Worm (Caenorhabditis elegans) whole organism, L1 larva: ENCODE measurements around the gene C17G1.14.

Source experiments
- Y116A8C.19 ChIP-seq: sonication (generic microtip); optimal IDR thresholded peaks from 2 replicates; lab custom pipeline; 2016; ENCODE audit warnings: missing compliant biosample characterization, missing genetic modification characterization, borderline replicate concordance
- aha-1 ChIP-seq: fragments of 150-350 bp; optimal IDR thresholded peaks from 2 replicates; lab custom pipeline; 2014; ENCODE audit warnings: missing biosample characterization, missing genetic modification characterization
- ama-1 ChIP-seq: fragments of 150-350 bp; optimal IDR thresholded peaks from 2 replicates; lab custom pipeline; 2014
- blmp-1 ChIP-seq: fragments of 150-350 bp; optimal IDR thresholded peaks from 2 replicates; lab custom pipeline; 2014; ENCODE audit warnings: missing biosample characterization, missing genetic modification characterization
- ceh-82 ChIP-seq, 3 experiments: fragments of 150-350 bp in 1 of 3; sonication (generic microtip) in 2 of 3; optimal IDR thresholded peaks; 2 replicates each; lab custom pipeline; 2014 to 2017; ENCODE audit warnings: missing biosample characterization in 3 of 3, missing genetic modification characterization in 3 of 3
- dpl-1 ChIP-seq, 3 experiments: fragments of 150-350 bp in 2 of 3; sonication (generic microtip) in 1 of 3; optimal IDR thresholded peaks; 2 replicates each; lab custom pipeline; 2014 to 2017; ENCODE audit warnings: missing biosample characterization in 3 of 3, missing genetic modification characterization in 3 of 3, missing genetic modification reagents in 3 of 3
- efl-1 ChIP-seq, 4 experiments: fragments of 150-350 bp; optimal IDR thresholded peaks in 3 of 4; peaks in 1 of 4; 1 replicate in 1 of 4; 2 replicates in 3 of 4; lab custom pipeline; 2014; ENCODE audit warnings: missing biosample characterization in 2 of 4, missing genetic modification characterization in 2 of 4, missing genetic modification reagents in 2 of 4
- elt-2 ChIP-seq: sonication (generic microtip); optimal IDR thresholded peaks from 2 replicates; lab custom pipeline; 2016; ENCODE audit warnings: missing genetic modification characterization, mild to moderate bottlenecking, inconsistent platforms, missing compliant biosample characterization, missing genetic modification reagents
- elt-3 ChIP-seq, 6 experiments: fragments of 150-350 bp in 1 of 6; sonication (generic microtip); optimal IDR thresholded peaks; 2 replicates each; lab custom pipeline; 2017 to 2018; ENCODE audit warnings: missing biosample characterization in 6 of 6, missing genetic modification characterization in 6 of 6, inconsistent platforms in 1 of 6
- grh-1 ChIP-seq: fragments of 200-800 bp; sonication (Bioruptor generic); IDR thresholded peaks from 2 replicates; pipeline ENCODE4 v1.3.6; 2022; ENCODE audit warnings: missing genetic modification reagents, missing genetic modification characterization, missing compliant biosample characterization
- hlh-17 ChIP-seq: fragments of 200-800 bp; sonication (Bioruptor generic); optimal IDR thresholded peaks from 2 replicates; lab custom pipeline; 2018; ENCODE audit warnings: missing genetic modification characterization, mild to moderate bottlenecking, missing compliant biosample characterization, moderate library complexity, borderline replicate concordance
- lin-14 ChIP-seq: fragments of 200-800 bp; sonication (Bioruptor generic); optimal IDR thresholded peaks from 2 replicates; lab custom pipeline; 2018; ENCODE audit warnings: mild to moderate bottlenecking, missing genetic modification characterization, moderate library complexity, missing compliant biosample characterization
- lin-15B ChIP-seq: fragments of 150-350 bp; sonication (generic microtip); optimal IDR thresholded peaks from 3 replicates; lab custom pipeline; 2014; ENCODE audit warnings: missing biosample characterization, missing genetic modification characterization
- lin-39 ChIP-seq: fragments of 150-350 bp; optimal IDR thresholded peaks from 2 replicates; lab custom pipeline; 2014; ENCODE audit warnings: missing biosample characterization, missing genetic modification reagents, missing genetic modification characterization
- lsy-2 ChIP-seq, 2 experiments: fragments of 150-350 bp; optimal IDR thresholded peaks; 2 replicates each; lab custom pipeline; 2014; ENCODE audit warnings: missing biosample characterization in 2 of 2, missing genetic modification characterization in 2 of 2
- mep-1 ChIP-seq: fragments of 150-350 bp; optimal IDR thresholded peaks from 2 replicates; lab custom pipeline; 2014; ENCODE audit warnings: missing biosample characterization, missing genetic modification characterization
- nhr-19 ChIP-seq: fragments of 200-800 bp; sonication (Bioruptor generic); conservative IDR thresholded peaks from 2 replicates; pipeline ENCODE4 v1.3.6; 2022; ENCODE audit warnings: missing genetic modification characterization, missing compliant biosample characterization
- nhr-20 ChIP-seq: sonication (generic microtip); optimal IDR thresholded peaks from 2 replicates; lab custom pipeline; 2016; ENCODE audit warnings: mild to moderate bottlenecking, missing genetic modification characterization, missing compliant biosample characterization
- nhr-71 ChIP-seq: sonication (generic microtip); optimal IDR thresholded peaks from 2 replicates; lab custom pipeline; 2016; ENCODE audit warnings: mild to moderate bottlenecking, missing genetic modification characterization, moderate library complexity, missing compliant biosample characterization
- nhr-84 ChIP-seq: sonication (generic microtip); optimal IDR thresholded peaks from 2 replicates; lab custom pipeline; 2017; ENCODE audit warnings: missing biosample characterization, missing genetic modification characterization
- nhr-90 ChIP-seq: sonication (generic microtip); optimal IDR thresholded peaks from 2 replicates; lab custom pipeline; 2016; ENCODE audit warnings: mild to moderate bottlenecking, missing genetic modification characterization, missing compliant biosample characterization; ENCODE audit not compliant: poor library complexity
- rnt-1 ChIP-seq: sonication (generic microtip); optimal IDR thresholded peaks from 2 replicates; lab custom pipeline; 2016; ENCODE audit warnings: mild to moderate bottlenecking, missing genetic modification characterization, moderate library complexity, missing compliant biosample characterization
- snpc-4 ChIP-seq: fragments of 150-350 bp; optimal IDR thresholded peaks from 2 replicates; lab custom pipeline; 2014; ENCODE audit warnings: missing biosample characterization, missing genetic modification characterization
- snu-23 ChIP-seq: sonication (generic microtip); optimal IDR thresholded peaks from 2 replicates; lab custom pipeline; 2016; ENCODE audit warnings: missing genetic modification characterization, missing compliant biosample characterization
- sox-4 ChIP-seq: sonication (generic microtip); optimal IDR thresholded peaks from 2 replicates; lab custom pipeline; 2016; ENCODE audit warnings: missing genetic modification characterization, missing compliant biosample characterization
- sptf-1 ChIP-seq: fragments of 150-350 bp; optimal IDR thresholded peaks from 2 replicates; lab custom pipeline; 2014; ENCODE audit warnings: missing biosample characterization, missing genetic modification characterization
- swsn-7 ChIP-seq: sonication (generic microtip); optimal IDR thresholded peaks from 2 replicates; lab custom pipeline; 2016; ENCODE audit warnings: missing genetic modification characterization, missing compliant biosample characterization
- unc-30 ChIP-seq: sonication (generic microtip); optimal IDR thresholded peaks from 2 replicates; lab custom pipeline; 2017; ENCODE audit warnings: missing biosample characterization, missing genetic modification characterization
- vab-15 ChIP-seq: sonication (generic microtip); optimal IDR thresholded peaks from 2 replicates; lab custom pipeline; 2017; ENCODE audit warnings: missing genotype, mild to moderate bottlenecking, missing genetic modification characterization, missing compliant biosample characterization
- ztf-11 ChIP-seq, 2 experiments: sonication (generic microtip); optimal IDR thresholded peaks; 2 replicates each; lab custom pipeline; 2016 to 2017; ENCODE audit warnings: missing genetic modification characterization in 2 of 2, missing biosample characterization in 1 of 2, missing compliant biosample characterization in 1 of 2

The C17G1.14 gene

DNA sequence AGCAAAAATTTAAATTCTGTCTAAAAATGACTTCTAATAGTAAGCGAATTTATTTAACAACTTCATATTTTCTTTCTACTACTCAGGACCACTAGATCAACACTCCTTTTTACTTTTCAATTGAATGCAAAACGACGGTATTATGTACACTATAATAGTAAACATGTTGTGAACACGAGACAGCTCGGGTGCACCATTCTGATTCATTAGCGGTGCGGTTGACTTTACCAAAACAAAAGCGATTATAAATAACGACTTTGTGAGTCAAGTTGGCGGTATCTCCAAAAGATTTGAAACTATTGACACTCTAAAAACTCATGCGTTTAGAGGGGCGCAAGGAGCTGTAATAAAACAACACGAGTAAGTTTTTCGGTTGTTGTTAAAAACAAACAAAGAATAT lies 1.9 kb downstream of the C17G1.14 start:
- TF ChIP-seq rnt-1 = no peak
- no peak for TF ChIP-seq dpl-1 (GFP tag; optimal IDR thresholded peaks at IDR 0.05; lab: Kevin White, UChicago)
- TF ChIP-seq nhr-84 = no peak
- no peak for TF ChIP-seq swsn-7 (tag; lab: Kevin White, UChicago)
- TF ChIP-seq grh-1 (GFP tag; lab: Robert Waterston, UW) = no peak
- no peak for TF ChIP-seq snu-23 (GFP tag; lab: Kevin White, UChicago)
- no peak for TF ChIP-seq hlh-17 (GFP tag; lab: Kevin White, UChicago)
- no peak for TF ChIP-seq ama-1 (lab: Kevin White, UChicago)
- no peak for TF ChIP-seq vab-15 (tag; lab: Kevin White, UChicago)
- no peak for TF ChIP-seq sox-4 (tag; lab: Kevin White, UChicago)
- no peak for TF ChIP-seq elt-2 (tag; lab: Kevin White, UChicago)
- TF ChIP-seq Y116A8C.19 (tag; lab: Kevin White, UChicago) = no peak
- no peak for TF ChIP-seq ceh-82 (tag; optimal IDR thresholded peaks at IDR 0.05; lab: Kevin White, UChicago)
- no peak for TF ChIP-seq nhr-71 (tag; lab: Kevin White, UChicago)

DNA sequence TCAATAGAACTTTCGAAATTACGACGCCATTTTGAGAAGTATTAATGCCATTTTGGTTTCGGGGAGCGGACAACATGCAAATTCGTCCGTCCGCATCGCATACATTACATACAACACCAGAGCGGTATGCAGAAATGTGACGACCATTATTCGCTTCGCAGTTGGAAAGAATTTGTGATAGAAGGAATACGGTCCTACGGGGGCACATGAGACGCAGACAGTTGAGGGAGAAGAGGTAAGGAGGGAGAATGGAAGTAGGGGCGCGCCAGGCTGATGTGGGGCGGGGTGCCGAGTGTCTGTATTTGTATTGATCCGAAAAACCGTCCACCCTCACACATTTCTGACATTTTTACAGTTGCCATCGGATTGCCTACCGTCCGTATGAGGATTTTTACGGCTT lies 2.8 kb downstream of the C17G1.14 start:
- TF ChIP-seq blmp-1 (tag; lab: Kevin White, UChicago) (peak; percentile 51), lin-39 (tag; lab: Kevin White, UChicago) (no peak), mep-1 (tag; lab: Kevin White, UChicago) (peak; percentile 2), nhr-90 (tag; lab: Kevin White, UChicago) (peak; percentile 11), ztf-11 (tag; optimal IDR thresholded peaks at IDR 0.05; lab: Kevin White, UChicago) (peak in 1 of 2 experiments; percentile 31), snu-23 (GFP tag; lab: Kevin White, UChicago) (peak; percentile 29)

DNA sequence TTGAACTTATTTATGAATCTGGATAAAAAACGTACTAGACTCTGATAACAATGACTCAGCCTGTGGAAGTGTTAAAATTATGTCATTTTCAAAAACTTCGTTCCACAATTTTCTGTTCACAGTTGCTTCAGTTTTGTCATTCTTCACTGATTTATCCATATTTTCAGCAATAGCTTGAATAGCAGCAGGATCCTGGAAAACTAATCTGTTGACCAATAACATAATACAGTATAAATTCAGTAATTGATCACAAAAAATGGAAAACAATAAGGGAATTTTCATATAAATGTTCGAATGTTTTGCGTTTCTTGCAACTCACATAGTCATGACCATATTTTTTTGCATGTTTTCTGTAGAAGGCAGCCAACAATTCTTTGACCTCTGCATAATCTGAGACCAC lies 9.9 kb downstream of the C17G1.14 start:
- no peak for TF ChIP-seq hlh-17 (GFP tag; lab: Kevin White, UChicago)
- no peak for TF ChIP-seq efl-1 (optimal IDR thresholded peaks at IDR 0.05; lab: Kevin White, UChicago)
- TF ChIP-seq efl-1 (GFP tag; optimal IDR thresholded peaks at IDR 0.05 in 1 of 2; lab: Kevin White, UChicago) = peak in 1 of 2 experiments; percentile 35
- TF ChIP-seq unc-30 = no peak

DNA sequence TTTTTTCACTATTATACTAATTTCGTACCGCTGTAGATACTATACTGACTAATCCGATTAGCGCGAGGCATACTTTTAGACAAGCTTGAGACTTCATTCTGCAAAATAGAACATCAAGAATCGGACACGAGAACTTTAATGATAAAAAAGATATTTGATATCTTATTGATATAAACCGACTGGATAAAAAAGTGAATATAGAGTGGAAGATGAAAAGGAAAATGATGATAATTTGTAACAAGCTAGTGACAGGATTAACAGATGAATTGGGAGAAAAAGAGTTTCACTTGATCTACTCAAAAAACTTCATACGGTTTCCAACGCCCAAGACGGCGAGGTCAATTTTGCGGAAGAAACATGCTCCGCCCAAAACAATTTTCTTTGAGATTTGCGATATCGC lies 10.3 kb downstream of the C17G1.14 start, which contains the start of gene nas-37:
TSS of gene nas-37 (minus strand) at position 101 of the 400 bp plus-strand sequence.
- no peak for TF ChIP-seq sptf-1 (tag; lab: Kevin White, UChicago)
- peak; percentile 58 for TF ChIP-seq blmp-1 (tag; lab: Kevin White, UChicago)
- no peak for TF ChIP-seq lsy-2 (tag; optimal IDR thresholded peaks at IDR 0.05; lab: Kevin White, UChicago)
- TF ChIP-seq sox-4 (tag; lab: Kevin White, UChicago) = no peak
- no peak for TF ChIP-seq ceh-82 (tag; optimal IDR thresholded peaks at IDR 0.05; lab: Kevin White, UChicago)
- no peak for TF ChIP-seq nhr-20
- no peak for TF ChIP-seq lin-15B (tag; lab: Kevin White, UChicago)
- TF ChIP-seq, all 84 proteins: peak for 1

DNA sequence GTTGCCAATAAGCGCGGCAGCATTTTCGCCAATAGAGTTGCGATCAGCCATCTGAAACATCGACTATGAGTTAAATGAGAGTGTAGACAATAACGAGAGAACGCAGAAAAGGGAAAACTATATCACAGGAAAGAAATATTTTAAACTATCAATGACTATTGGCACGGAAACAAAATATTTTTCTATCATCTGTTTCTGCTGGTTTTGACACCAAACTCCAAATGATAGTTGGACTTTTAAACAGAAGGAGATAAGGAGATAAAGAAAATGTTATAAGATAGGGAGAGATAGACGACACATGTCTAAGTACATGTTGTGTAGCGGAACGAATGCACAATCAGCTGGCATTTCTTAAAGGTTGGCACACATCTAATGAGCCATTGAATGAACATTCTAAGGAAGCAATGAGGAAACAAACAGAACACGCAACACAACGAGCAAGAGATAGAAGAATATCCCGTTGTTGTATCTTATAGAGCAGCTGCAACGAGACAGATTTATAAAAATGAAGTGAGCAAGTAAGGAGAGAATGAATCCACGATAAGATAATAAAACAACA lies 15.9 kb downstream of the C17G1.14 start, which contains the start of gene cysl-1:
TSS of gene cysl-1 (minus strand) at position 51 of the 559 bp plus-strand sequence.
- no peak for TF ChIP-seq aha-1 (tag; lab: Kevin White, UChicago)
- no peak for TF ChIP-seq snpc-4 (tag; lab: Kevin White, UChicago)
- peak; percentile 41 for TF ChIP-seq lin-14 (GFP tag; lab: Kevin White, UChicago)
- TF ChIP-seq hlh-17 (GFP tag; lab: Kevin White, UChicago) = no peak
- peak in 1 of 6 experiments; percentile 8 for TF ChIP-seq elt-3 (tag; optimal IDR thresholded peaks at IDR 0.05; lab: Kevin White, UChicago)
- peak; percentile 8 for TF ChIP-seq rnt-1
- TF ChIP-seq sox-4 (tag; lab: Kevin White, UChicago) = peak; percentile 16
- TF ChIP-seq nhr-19 (GFP tag; lab: Robert Waterston, UW) = no peak
- TF ChIP-seq nhr-71 (tag; lab: Kevin White, UChicago) = peak; percentile 23
